Worm (Caenorhabditis elegans) whole organism, L2 larva: Measurements from ENCODE around the gene C34E7.3.

Experiments
- C34F6.9 ChIP-seq: fragments of 150-350 bp; optimal IDR thresholded peaks from 2 replicates; lab custom pipeline; 2014; ENCODE audit warnings: missing biosample characterization, missing genetic modification characterization
- F13H6.1 ChIP-seq: sonication (generic microtip); optimal IDR thresholded peaks from 2 replicates; lab custom pipeline; 2016; ENCODE audit warnings: missing genetic modification characterization, missing compliant biosample characterization
- R02D3.7 ChIP-seq: fragments of 150-350 bp; optimal IDR thresholded peaks from 2 replicates; lab custom pipeline; 2014; ENCODE audit warnings: missing biosample characterization, missing genetic modification characterization
- ZK546.5 ChIP-seq: sonication (generic microtip); optimal IDR thresholded peaks from 2 replicates; lab custom pipeline; 2017; ENCODE audit warnings: missing biosample characterization, missing genetic modification characterization
- ama-1 ChIP-seq: fragments of 150-350 bp; optimal IDR thresholded peaks from 2 replicates; lab custom pipeline; 2018; ENCODE audit warnings: inconsistent platforms
- blmp-1 ChIP-seq: sonication (generic microtip); optimal IDR thresholded peaks from 2 replicates; lab custom pipeline; 2017; ENCODE audit warnings: missing genetic modification characterization, mild to moderate bottlenecking, missing compliant biosample characterization, antibody characterized with exemption, moderate library complexity; ENCODE audit not compliant: insufficient read depth
- ceh-82 ChIP-seq: fragments of 150-350 bp; optimal IDR thresholded peaks from 2 replicates; lab custom pipeline; 2014; ENCODE audit warnings: missing biosample characterization, missing genetic modification characterization
- dmd-4 ChIP-seq: sonication (generic microtip); optimal IDR thresholded peaks from 2 replicates; lab custom pipeline; 2017; ENCODE audit warnings: missing biosample characterization, missing genetic modification characterization
- egl-27 ChIP-seq: sonication (generic microtip); optimal IDR thresholded peaks from 3 replicates; lab custom pipeline; 2017; ENCODE audit warnings: missing biosample characterization, missing genetic modification reagents, missing genetic modification characterization
- elt-1 ChIP-seq: fragments of 150-350 bp; optimal IDR thresholded peaks from 2 replicates; lab custom pipeline; 2014; ENCODE audit warnings: missing biosample characterization, missing genetic modification characterization
- elt-3 ChIP-seq: sonication (generic microtip); optimal IDR thresholded peaks from 2 replicates; lab custom pipeline; 2017; ENCODE audit warnings: missing biosample characterization, missing genetic modification characterization
- fos-1 ChIP-seq: fragments of 150-350 bp; optimal IDR thresholded peaks from 2 replicates; lab custom pipeline; 2014; ENCODE audit warnings: missing biosample characterization, missing genetic modification characterization
- gmeb-1 ChIP-seq: fragments of 150-350 bp; optimal IDR thresholded peaks from 2 replicates; lab custom pipeline; 2014; ENCODE audit warnings: missing biosample characterization, missing genetic modification characterization
- lin-11 ChIP-seq: fragments of 150-350 bp; sonication (generic microtip); optimal IDR thresholded peaks from 2 replicates; lab custom pipeline; 2014; ENCODE audit warnings: missing biosample characterization, missing genetic modification characterization, inconsistent platforms, mixed read lengths
- lin-13 ChIP-seq: fragments of 150-350 bp; optimal IDR thresholded peaks from 2 replicates; lab custom pipeline; 2014; ENCODE audit warnings: missing biosample characterization, missing genetic modification reagents, missing genetic modification characterization
- lin-39 ChIP-seq: fragments of 150-350 bp; optimal IDR thresholded peaks from 2 replicates; lab custom pipeline; 2014; ENCODE audit warnings: missing biosample characterization, missing genetic modification reagents, missing genetic modification characterization
- mab-5 ChIP-seq: fragments of 150-350 bp; optimal IDR thresholded peaks from 2 replicates; lab custom pipeline; 2014; ENCODE audit warnings: missing biosample characterization, missing genetic modification characterization
- nhr-10 ChIP-seq: sonication (generic microtip); optimal IDR thresholded peaks from 2 replicates; lab custom pipeline; 2017; ENCODE audit warnings: missing biosample characterization, missing genetic modification characterization
- nhr-11 ChIP-seq: fragments of 150-350 bp; optimal IDR thresholded peaks from 2 replicates; lab custom pipeline; 2014; ENCODE audit warnings: missing biosample characterization, missing genetic modification characterization
- nhr-129 ChIP-seq: fragments of 150-350 bp; optimal IDR thresholded peaks from 2 replicates; lab custom pipeline; 2014; ENCODE audit warnings: missing biosample characterization, missing genetic modification characterization
- nhr-23 ChIP-seq: fragments of 150-350 bp; optimal IDR thresholded peaks from 2 replicates; lab custom pipeline; 2014; ENCODE audit warnings: missing biosample characterization, missing genetic modification reagents, missing genetic modification characterization
- nhr-237 ChIP-seq: fragments of 150-350 bp; optimal IDR thresholded peaks from 2 replicates; lab custom pipeline; 2014; ENCODE audit warnings: missing biosample characterization, missing genetic modification characterization
- nhr-25 ChIP-seq: fragments of 150-350 bp; sonication (generic microtip); optimal IDR thresholded peaks from 3 replicates; lab custom pipeline; 2014; ENCODE audit warnings: missing biosample characterization, missing genetic modification characterization
- peb-1 ChIP-seq: fragments of 150-350 bp; optimal IDR thresholded peaks from 2 replicates; lab custom pipeline; 2014; ENCODE audit warnings: missing biosample characterization, missing genetic modification characterization
- sem-4 ChIP-seq: fragments of 150-350 bp; optimal IDR thresholded peaks from 2 replicates; lab custom pipeline; 2014; ENCODE audit warnings: missing biosample characterization, missing genetic modification reagents, missing genetic modification characterization
- skn-1 ChIP-seq: sonication (generic microtip); optimal IDR thresholded peaks from 2 replicates; lab custom pipeline; 2017; ENCODE audit warnings: missing biosample characterization, missing genetic modification characterization
- sma-3 ChIP-seq: sonication (generic microtip); optimal IDR thresholded peaks from 2 replicates; lab custom pipeline; 2016; ENCODE audit warnings: missing genetic modification reagents, missing genetic modification characterization, missing compliant biosample characterization
- sma-9 ChIP-seq, 2 experiments: fragments of 150-350 bp in 1 of 2; sonication (generic microtip) in 1 of 2; optimal IDR thresholded peaks; 2 replicates each; lab custom pipeline; 2014 to 2016; ENCODE audit warnings: missing genetic modification characterization in 2 of 2, mild to moderate bottlenecking in 1 of 2, missing biosample characterization in 1 of 2, missing compliant biosample characterization in 1 of 2, missing genetic modification reagents in 1 of 2, moderate library complexity in 1 of 2
- snpc-4 ChIP-seq: fragments of 150-350 bp; optimal IDR thresholded peaks from 2 replicates; lab custom pipeline; 2014; ENCODE audit warnings: missing biosample characterization, missing genetic modification characterization
- unc-55 ChIP-seq: fragments of 150-350 bp; sonication (generic microtip); optimal IDR thresholded peaks from 3 replicates; lab custom pipeline; 2014; ENCODE audit warnings: missing biosample characterization, missing genetic modification reagents, missing genetic modification characterization
- zag-1 ChIP-seq: fragments of 150-350 bp; optimal IDR thresholded peaks from 2 replicates; lab custom pipeline; 2014; ENCODE audit warnings: missing biosample characterization, missing genetic modification characterization
- ztf-1 ChIP-seq: fragments of 200-800 bp; sonication (Bioruptor generic); conservative IDR thresholded peaks from 2 replicates; pipeline ENCODE4 v1.3.6; 2022; ENCODE audit warnings: missing genetic modification characterization, missing compliant biosample characterization
- ztf-11 ChIP-seq: sonication (generic microtip); optimal IDR thresholded peaks from 2 replicates; lab custom pipeline; 2017; ENCODE audit warnings: missing biosample characterization, missing genetic modification characterization
- ztf-4 ChIP-seq: fragments of 150-350 bp; optimal IDR thresholded peaks from 2 replicates; lab custom pipeline; 2014; ENCODE audit warnings: missing biosample characterization, missing genetic modification characterization

C34E7.3 gene

ce11 chrX:12935694-12936093 is 5.6 kb downstream of the C34E7.3 start:
- TF ChIP-seq C34F6.9 (no peak), nhr-25 (no peak)

- TF ChIP-seq elt-1 (tag; lab: Kevin White, UChicago) (no peak), nhr-25 (no peak), lin-39 (tag; lab: Kevin White, UChicago) (no peak), nhr-129 (tag; lab: Kevin White, UChicago) (no peak), dmd-4 (tag; lab: Kevin White, UChicago) (no peak), R02D3.7 (tag; lab: Kevin White, UChicago) (no peak), ztf-11 (tag; lab: Kevin White, UChicago) (no peak), fos-1 (tag; lab: Kevin White, UChicago) (no peak), lin-11 (tag; lab: Kevin White, UChicago) (no peak), blmp-1 (tag; lab: Kevin White, UChicago) (no peak), snpc-4 (no peak), gmeb-1 (tag; lab: Kevin White, UChicago) (no peak)
- TF ChIP-seq, all 48 proteins: peak for 0
Measured at ce11 chrX:12937521-12937920, 7.5 kb downstream of the C34E7.3 start.

- no peak for TF ChIP-seq nhr-23 (tag; lab: Kevin White, UChicago)
- peak; percentile 85 for TF ChIP-seq blmp-1 (tag; lab: Kevin White, UChicago)
- TF ChIP-seq nhr-25, result peak; percentile 54
- TF ChIP-seq, all 48 proteins: peak for 2
Measured at ce11 chrX:12940811-12941210, 10.8 kb downstream of the C34E7.3 start, which contains the start of gene gmap-3. TSS of gene gmap-3 (minus strand) at chrX:12940958.

ce11 chrX:12942296-12942695 is 12.2 kb downstream of the C34E7.3 start:
- TF ChIP-seq nhr-10 (tag; lab: Kevin White, UChicago) (no peak), sem-4 (tag; lab: Kevin White, UChicago) (no peak), sma-3 (GFP tag; lab: Kevin White, UChicago) (peak; percentile 15), fos-1 (tag; lab: Kevin White, UChicago) (peak; percentile 16)

ce11 chrX:12943166-12943565 is 13.1 kb downstream of the C34E7.3 start, which contains the start of gene gmap-2:
TSS of gene gmap-2 (minus strand) at chrX:12943266.
- TF ChIP-seq ztf-1 (GFP tag; lab: Robert Waterston, UW), result no peak
- TF ChIP-seq F13H6.1 (tag; lab: Kevin White, UChicago), result no peak
- TF ChIP-seq egl-27, result no peak
- no peak for TF ChIP-seq lin-13 (GFP tag; lab: Kevin White, UChicago)
- no peak for TF ChIP-seq elt-1 (tag; lab: Kevin White, UChicago)
- TF ChIP-seq zag-1 (tag; lab: Kevin White, UChicago), result no peak
- no peak for TF ChIP-seq skn-1 (tag; lab: Kevin White, UChicago)
- TF ChIP-seq nhr-10 (tag; lab: Kevin White, UChicago), result no peak
- TF ChIP-seq peb-1, result no peak
- TF ChIP-seq sma-3 (GFP tag; lab: Kevin White, UChicago), result no peak

ce11 chrX:12944661-12945060 is 14.6 kb downstream of the C34E7.3 start:
- TF ChIP-seq gmeb-1 (tag; lab: Kevin White, UChicago) (no peak), elt-3 (tag; lab: Kevin White, UChicago) (no peak), nhr-237 (tag; lab: Kevin White, UChicago) (no peak), nhr-11 (tag; lab: Kevin White, UChicago) (no peak), F13H6.1 (tag; lab: Kevin White, UChicago) (no peak), ztf-4 (no peak), peb-1 (no peak), nhr-10 (tag; lab: Kevin White, UChicago) (no peak), ceh-82 (tag; lab: Kevin White, UChicago) (no peak), lin-11 (tag; lab: Kevin White, UChicago) (no peak), ztf-11 (tag; lab: Kevin White, UChicago) (no peak), R02D3.7 (tag; lab: Kevin White, UChicago) (no peak), egl-27 (no peak), ama-1 (lab: Kevin White, UChicago) (no peak), sma-9 (GFP tag; optimal IDR thresholded peaks at IDR 0.05; lab: Kevin White, UChicago) (no peak), sma-9 (tag; optimal IDR thresholded peaks at IDR 0.05; lab: Kevin White, UChicago) (no peak), elt-1 (tag; lab: Kevin White, UChicago) (no peak), ztf-1 (GFP tag; lab: Robert Waterston, UW) (no peak), ZK546.5 (tag; lab: Kevin White, UChicago) (no peak), mab-5 (tag; lab: Kevin White, UChicago) (no peak), unc-55 (GFP tag; lab: Kevin White, UChicago) (no peak)
